Worm (Caenorhabditis elegans) whole organism, L1 larva: ENCODE results near the gene pch-2.

ENCODE experiments used
- alr-1 ChIP-seq: fragments of 200-800 bp; sonication (Bioruptor generic); optimal IDR thresholded peaks from 2 replicates; lab custom pipeline; 2018; ENCODE audit warnings: borderline replicate concordance, mild to moderate bottlenecking, missing genetic modification characterization, missing compliant biosample characterization
- aly-2 ChIP-seq: fragments of 150-350 bp; optimal IDR thresholded peaks from 2 replicates; lab custom pipeline; 2014; ENCODE audit warnings: missing biosample characterization, missing genetic modification characterization
- ama-1 ChIP-seq: fragments of 150-350 bp; optimal IDR thresholded peaks from 2 replicates; lab custom pipeline; 2014
- blmp-1 ChIP-seq: fragments of 150-350 bp; optimal IDR thresholded peaks from 2 replicates; lab custom pipeline; 2014; ENCODE audit warnings: missing biosample characterization, missing genetic modification characterization
- ceh-88 ChIP-seq: fragments of 200-800 bp; sonication (Bioruptor generic); IDR thresholded peaks from 2 replicates; pipeline ENCODE4 v1.3.6; 2022; ENCODE audit warnings: missing genetic modification characterization, missing compliant biosample characterization
- ces-1 ChIP-seq: fragments of 150-350 bp; optimal IDR thresholded peaks from 2 replicates; lab custom pipeline; 2014; ENCODE audit warnings: missing biosample characterization, missing genetic modification reagents, missing genetic modification characterization
- efl-1 ChIP-seq, 4 experiments: fragments of 150-350 bp; optimal IDR thresholded peaks in 3 of 4; peaks in 1 of 4; 1 replicate in 1 of 4; 2 replicates in 3 of 4; lab custom pipeline; 2014; ENCODE audit warnings: missing biosample characterization in 2 of 4, missing genetic modification characterization in 2 of 4, missing genetic modification reagents in 2 of 4
- egl-27 ChIP-seq, 2 experiments: fragments of 150-350 bp in 1 of 2; sonication (generic microtip); optimal IDR thresholded peaks; 3 replicates each; lab custom pipeline; 2017 to 2018; ENCODE audit warnings: missing biosample characterization in 2 of 2, missing genetic modification characterization in 2 of 2, missing genetic modification reagents in 2 of 2
- elt-3 ChIP-seq, 6 experiments: fragments of 150-350 bp in 1 of 6; sonication (generic microtip); optimal IDR thresholded peaks; 2 replicates each; lab custom pipeline; 2017 to 2018; ENCODE audit warnings: missing biosample characterization in 6 of 6, missing genetic modification characterization in 6 of 6, inconsistent platforms in 1 of 6
- ets-5 ChIP-seq: fragments of 200-800 bp; sonication (Bioruptor generic); IDR thresholded peaks from 2 replicates; pipeline ENCODE4 v1.3.6; 2022; ENCODE audit warnings: missing genetic modification characterization, missing compliant biosample characterization
- fkh-10 ChIP-seq: sonication (generic microtip); optimal IDR thresholded peaks from 2 replicates; lab custom pipeline; 2017; ENCODE audit warnings: missing biosample characterization, missing genetic modification reagents, missing genetic modification characterization
- fkh-4 ChIP-seq: sonication (generic microtip); optimal IDR thresholded peaks from 2 replicates; lab custom pipeline; 2016; ENCODE audit warnings: missing compliant biosample characterization, missing genetic modification characterization, borderline replicate concordance
- fkh-8 ChIP-seq: sonication (generic microtip); optimal IDR thresholded peaks from 2 replicates; lab custom pipeline; 2016; ENCODE audit warnings: mild to moderate bottlenecking, missing genetic modification characterization, missing compliant biosample characterization
- fos-1 ChIP-seq: fragments of 150-350 bp; optimal IDR thresholded peaks from 2 replicates; lab custom pipeline; 2014; ENCODE audit warnings: missing biosample characterization, missing genetic modification characterization
- hlh-17 ChIP-seq: fragments of 200-800 bp; sonication (Bioruptor generic); optimal IDR thresholded peaks from 2 replicates; lab custom pipeline; 2018; ENCODE audit warnings: missing genetic modification characterization, mild to moderate bottlenecking, missing compliant biosample characterization, moderate library complexity, borderline replicate concordance
- hlh-4 ChIP-seq: sonication (generic microtip); optimal IDR thresholded peaks from 2 replicates; lab custom pipeline; 2016; ENCODE audit warnings: mild to moderate bottlenecking, missing genetic modification characterization, missing compliant biosample characterization
- irx-1 ChIP-seq: sonication (generic microtip); optimal IDR thresholded peaks from 2 replicates; lab custom pipeline; 2016; ENCODE audit warnings: missing genetic modification characterization, missing compliant biosample characterization
- isw-1 ChIP-seq: fragments of 200-800 bp; sonication (Bioruptor generic); IDR thresholded peaks from 2 replicates; pipeline ENCODE4 v1.3.6; 2022; ENCODE audit warnings: missing genetic modification characterization, missing compliant biosample characterization
- jun-1 ChIP-seq: fragments of 150-350 bp; optimal IDR thresholded peaks from 2 replicates; lab custom pipeline; 2014; ENCODE audit warnings: missing biosample characterization, missing genetic modification reagents, missing genetic modification characterization
- lin-14 ChIP-seq: fragments of 200-800 bp; sonication (Bioruptor generic); optimal IDR thresholded peaks from 2 replicates; lab custom pipeline; 2018; ENCODE audit warnings: mild to moderate bottlenecking, missing genetic modification characterization, moderate library complexity, missing compliant biosample characterization
- lin-35 ChIP-seq, 2 experiments: fragments of 150-350 bp; optimal IDR thresholded peaks; 2 replicates each; lab custom pipeline; 2014; ENCODE audit warnings: missing biosample characterization in 2 of 2, missing genetic modification characterization in 2 of 2, missing genetic modification reagents in 2 of 2
- lin-39 ChIP-seq: fragments of 150-350 bp; optimal IDR thresholded peaks from 2 replicates; lab custom pipeline; 2014; ENCODE audit warnings: missing biosample characterization, missing genetic modification reagents, missing genetic modification characterization
- lsy-2 ChIP-seq, 2 experiments: fragments of 150-350 bp; optimal IDR thresholded peaks; 2 replicates each; lab custom pipeline; 2014; ENCODE audit warnings: missing biosample characterization in 2 of 2, missing genetic modification characterization in 2 of 2
- mep-1 ChIP-seq: fragments of 150-350 bp; optimal IDR thresholded peaks from 2 replicates; lab custom pipeline; 2014; ENCODE audit warnings: missing biosample characterization, missing genetic modification characterization
- nhr-11 ChIP-seq: fragments of 150-350 bp; optimal IDR thresholded peaks from 2 replicates; lab custom pipeline; 2014; ENCODE audit warnings: missing biosample characterization, missing genetic modification characterization
- nhr-12 ChIP-seq: sonication (generic microtip); optimal IDR thresholded peaks from 2 replicates; lab custom pipeline; 2017; ENCODE audit warnings: missing biosample characterization, missing genetic modification characterization
- nhr-20 ChIP-seq: sonication (generic microtip); optimal IDR thresholded peaks from 2 replicates; lab custom pipeline; 2016; ENCODE audit warnings: mild to moderate bottlenecking, missing genetic modification characterization, missing compliant biosample characterization
- nhr-237 ChIP-seq: fragments of 150-350 bp; optimal IDR thresholded peaks from 2 replicates; lab custom pipeline; 2014; ENCODE audit warnings: missing biosample characterization, missing genetic modification characterization
- nhr-28 ChIP-seq: fragments of 150-350 bp; optimal IDR thresholded peaks from 2 replicates; lab custom pipeline; 2014; ENCODE audit warnings: missing biosample characterization, missing genetic modification characterization
- nhr-47 ChIP-seq: sonication (generic microtip); optimal IDR thresholded peaks from 2 replicates; lab custom pipeline; 2016; ENCODE audit warnings: mild to moderate bottlenecking, missing genetic modification characterization, moderate library complexity, missing compliant biosample characterization
- nhr-76 ChIP-seq: sonication (generic microtip); optimal IDR thresholded peaks from 2 replicates; lab custom pipeline; 2017; ENCODE audit warnings: missing biosample characterization, missing genetic modification characterization
- nhr-84 ChIP-seq: sonication (generic microtip); optimal IDR thresholded peaks from 2 replicates; lab custom pipeline; 2017; ENCODE audit warnings: missing biosample characterization, missing genetic modification characterization
- nhr-85 ChIP-seq: sonication (generic microtip); peaks from one replicate; lab custom pipeline; 2016; ENCODE audit warnings: missing genetic modification characterization, inconsistent platforms, missing compliant biosample characterization
- nhr-90 ChIP-seq: sonication (generic microtip); optimal IDR thresholded peaks from 2 replicates; lab custom pipeline; 2016; ENCODE audit warnings: mild to moderate bottlenecking, missing genetic modification characterization, missing compliant biosample characterization; ENCODE audit not compliant: poor library complexity
- pqm-1 ChIP-seq: sonication (generic microtip); optimal IDR thresholded peaks from 3 replicates; lab custom pipeline; 2017; ENCODE audit warnings: missing biosample characterization, missing genetic modification characterization
- rnt-1 ChIP-seq: sonication (generic microtip); optimal IDR thresholded peaks from 2 replicates; lab custom pipeline; 2016; ENCODE audit warnings: mild to moderate bottlenecking, missing genetic modification characterization, moderate library complexity, missing compliant biosample characterization
- skn-1 ChIP-seq: fragments of 150-350 bp; optimal IDR thresholded peaks from 2 replicates; lab custom pipeline; 2014; ENCODE audit warnings: missing biosample characterization, missing genetic modification characterization
- snpc-4 ChIP-seq: fragments of 150-350 bp; optimal IDR thresholded peaks from 2 replicates; lab custom pipeline; 2014; ENCODE audit warnings: missing biosample characterization, missing genetic modification characterization
- sox-4 ChIP-seq: sonication (generic microtip); optimal IDR thresholded peaks from 2 replicates; lab custom pipeline; 2016; ENCODE audit warnings: missing genetic modification characterization, missing compliant biosample characterization
- swsn-7 ChIP-seq: sonication (generic microtip); optimal IDR thresholded peaks from 2 replicates; lab custom pipeline; 2016; ENCODE audit warnings: missing genetic modification characterization, missing compliant biosample characterization
- unc-30 ChIP-seq: sonication (generic microtip); optimal IDR thresholded peaks from 2 replicates; lab custom pipeline; 2017; ENCODE audit warnings: missing biosample characterization, missing genetic modification characterization
- unc-98 ChIP-seq: fragments of 200-800 bp; sonication (Bioruptor generic); IDR thresholded peaks from 2 replicates; pipeline ENCODE4 v1.3.6; 2022; ENCODE audit warnings: missing genetic modification characterization, missing compliant biosample characterization
- zag-1 ChIP-seq: fragments of 150-350 bp; optimal IDR thresholded peaks from 2 replicates; lab custom pipeline; 2014; ENCODE audit warnings: missing biosample characterization, missing genetic modification characterization
- zip-4 ChIP-seq: fragments of 200-800 bp; sonication (Bioruptor generic); optimal IDR thresholded peaks from 2 replicates; lab custom pipeline; 2018; ENCODE audit warnings: mild to moderate bottlenecking, missing genetic modification characterization, moderate library complexity, missing compliant biosample characterization
- ztf-11 ChIP-seq, 2 experiments: sonication (generic microtip); optimal IDR thresholded peaks; 2 replicates each; lab custom pipeline; 2016 to 2017; ENCODE audit warnings: missing genetic modification characterization in 2 of 2, missing biosample characterization in 1 of 2, missing compliant biosample characterization in 1 of 2
- ztf-4 ChIP-seq: fragments of 150-350 bp; optimal IDR thresholded peaks from 2 replicates; lab custom pipeline; 2014; ENCODE audit warnings: missing biosample characterization, missing genetic modification characterization

Gene pch-2

ce11 chrII:8185016-8185493, 26.9 kb downstream of the pch-2 start, which contains the start of the genes mig-5 and cct-1 (continued):
- TF ChIP-seq fkh-4 (tag; lab: Kevin White, UChicago), result peak; percentile 91
- peak; percentile 26 for TF ChIP-seq nhr-28
- peak; percentile 98 for TF ChIP-seq nhr-90 (tag; lab: Kevin White, UChicago)
- peak; percentile 95 for TF ChIP-seq ztf-4
- peak; percentile 92 for TF ChIP-seq blmp-1 (tag; lab: Kevin White, UChicago)
- peak; percentile 98 for TF ChIP-seq swsn-7 (tag; lab: Kevin White, UChicago)
- TF ChIP-seq zip-4 (GFP tag; lab: Kevin White, UChicago), result peak; percentile 91
- peak; percentile 99 for TF ChIP-seq nhr-47 (tag; lab: Kevin White, UChicago)
- peak; percentile 91 for TF ChIP-seq snpc-4 (tag; lab: Kevin White, UChicago)
- peak; percentile 98 for TF ChIP-seq lin-39 (tag; lab: Kevin White, UChicago)
- peak; percentile 89 for TF ChIP-seq ama-1
- peak; percentile 97 for TF ChIP-seq skn-1
- TF ChIP-seq lsy-2 (tag; optimal IDR thresholded peaks at IDR 0.05; lab: Kevin White, UChicago), result peak; percentile 100
- peak; percentile 96 to 98 for TF ChIP-seq efl-1 (optimal IDR thresholded peaks at IDR 0.05; lab: Kevin White, UChicago)
- peak; percentile 85 to 99 for TF ChIP-seq efl-1 (GFP tag; optimal IDR thresholded peaks at IDR 0.05 in 1 of 2; lab: Kevin White, UChicago)
- peak; percentile 98 for TF ChIP-seq rnt-1 (tag; lab: Kevin White, UChicago)
- peak; percentile 95 for TF ChIP-seq nhr-237 (tag; lab: Kevin White, UChicago)
- TF ChIP-seq egl-27 (tag; optimal IDR thresholded peaks at IDR 0.05; lab: Kevin White, UChicago), result peak; percentile 73 to 88
- peak; percentile 99 for TF ChIP-seq nhr-20 (tag; lab: Kevin White, UChicago)
- TF ChIP-seq hlh-4, result peak; percentile 12
- TF ChIP-seq sox-4, result peak; percentile 94
- TF ChIP-seq elt-3 (tag; optimal IDR thresholded peaks at IDR 0.05; lab: Kevin White, UChicago), result peak in 5 of 6 experiments; percentile 63 to 99 (median 91)
- peak; percentile 98 for TF ChIP-seq fkh-8 (tag; lab: Kevin White, UChicago)
- no peak for TF ChIP-seq alr-1 (tag; lab: Kevin White, UChicago)
- peak; percentile 98 for TF ChIP-seq aly-2 (tag; lab: Kevin White, UChicago)
- TF ChIP-seq nhr-84 (tag; lab: Kevin White, UChicago), result no peak
- peak; percentile 96 for TF ChIP-seq jun-1 (tag; lab: Kevin White, UChicago)
- TF ChIP-seq ztf-11 (tag; optimal IDR thresholded peaks at IDR 0.05; lab: Kevin White, UChicago), result peak; percentile 40 to 87
- peak; percentile 97 for TF ChIP-seq irx-1 (tag; lab: Kevin White, UChicago)
- peak; percentile 34 for TF ChIP-seq nhr-76 (tag; lab: Kevin White, UChicago)
- no peak for TF ChIP-seq ets-5 (GFP tag; lab: Robert Waterston, UW)
- peak; percentile 39 for TF ChIP-seq ces-1 (GFP tag; lab: Kevin White, UChicago)
- peak; percentile 87 for TF ChIP-seq zag-1 (tag; lab: Kevin White, UChicago)
- peak; percentile 99 for TF ChIP-seq isw-1 (GFP tag; lab: Robert Waterston, UW)
- peak; percentile 96 for TF ChIP-seq ceh-88 (GFP tag; lab: Robert Waterston, UW)
- no peak for TF ChIP-seq hlh-17 (GFP tag; lab: Kevin White, UChicago)
- TF ChIP-seq lin-14 (GFP tag; lab: Kevin White, UChicago), result peak; percentile 98
- TF ChIP-seq fkh-10 (GFP tag; lab: Kevin White, UChicago), result peak; percentile 84
- TF ChIP-seq nhr-11 (tag; lab: Kevin White, UChicago), result peak; percentile 98
- TF ChIP-seq pqm-1 (tag; lab: Kevin White, UChicago), result peak; percentile 38
- TF ChIP-seq fos-1, result peak; percentile 95
- TF ChIP-seq mep-1 (tag; lab: Kevin White, UChicago), result peak; percentile 99

- TF ChIP-seq aly-2 (tag; lab: Kevin White, UChicago) (peak; percentile 5), nhr-12 (tag; lab: Kevin White, UChicago) (no peak), fos-1 (no peak), alr-1 (tag; lab: Kevin White, UChicago) (no peak), unc-30 (tag; lab: Kevin White, UChicago) (no peak), nhr-85 (peak; percentile 53), elt-3 (tag; optimal IDR thresholded peaks at IDR 0.05; lab: Kevin White, UChicago) (no peak), lin-35 (GFP tag; optimal IDR thresholded peaks at IDR 0.05; lab: Kevin White, UChicago) (peak in 1 of 2 experiments; percentile 1), unc-98 (GFP tag; lab: Robert Waterston, UW) (no peak)
These were observed 29.4 kb downstream of the pch-2 start for ce11 chrII:8187516-8187915.
